Fruit fly (Drosophila melanogaster) whole organism, prepupa: ENCODE results near the gene Dop1R1.
A peak's percentile ranks its signal among the peaks of the same experiment; 100 is the strongest.

ENCODE experiments used
- CG10631 ChIP-seq: fragments of 200-800 bp; sonication (Bioruptor generic); optimal IDR thresholded peaks from 2 replicates; lab custom pipeline; 2016; ENCODE audit warnings: missing biosample characterization, missing genetic modification characterization
- Eip78C ChIP-seq: fragments of 200-800 bp; sonication (Bioruptor generic); peaks from one replicate; lab custom pipeline; 2016; ENCODE audit warnings: missing biosample characterization, missing genetic modification characterization
- svp ChIP-seq: fragments of 200-800 bp; sonication (Bioruptor generic); peaks from one replicate; lab custom pipeline; 2016; ENCODE audit warnings: missing biosample characterization, missing genetic modification characterization

dm6 chr3R:14255808-14256207 is 41.2 kb upstream of the Dop1R1 start, which contains the start of gene CG43179:
- TF ChIP-seq Eip78C (GFP tag; lab: Kevin White, UChicago) (no peak), svp (peak; percentile 15), CG10631 (GFP tag; lab: Kevin White, UChicago) (no peak)
